Fruit fly (Drosophila melanogaster) whole organism, embryonic: Measurements from ENCODE around the gene CG15332.
A peak's percentile ranks its signal among the peaks of the same experiment; 100 is the strongest.

Source experiments
- Atf6 ChIP-seq: fragments of 200-800 bp; sonication (Bioruptor generic); IDR thresholded peaks from 2 replicates; pipeline ENCODE4 v1.3.6; 2022; ENCODE audit warnings: missing biosample characterization, missing genetic modification characterization
- Bdp1 ChIP-seq: fragments of 200-800 bp; sonication (Bioruptor generic); optimal IDR thresholded peaks from 3 replicates; lab custom pipeline; 2016; ENCODE audit warnings: missing biosample characterization, missing genetic modification characterization
- Blimp-1 ChIP-seq: fragments of 200-800 bp; sonication (Bioruptor generic); optimal IDR thresholded peaks from 3 replicates; lab custom pipeline; 2018; ENCODE audit warnings: missing biosample characterization, missing genetic modification characterization, mild to moderate bottlenecking, moderate library complexity, missing genetic modification reagents
- Bteb2 ChIP-seq: fragments of 200-800 bp; sonication (Bioruptor generic); optimal IDR thresholded peaks from 2 replicates; lab custom pipeline; 2016; ENCODE audit warnings: missing biosample characterization, missing genetic modification characterization
- CG11093 ChIP-seq: fragments of 200-800 bp; sonication (Bioruptor generic); IDR thresholded peaks from 3 replicates; pipeline ENCODE4 v1.3.6; 2022; ENCODE audit warnings: missing biosample characterization, missing genetic modification characterization
- CG11398 ChIP-seq: fragments of 200-800 bp; sonication (Bioruptor generic); optimal IDR thresholded peaks from 2 replicates; lab custom pipeline; 2016; ENCODE audit warnings: missing biosample characterization, missing genetic modification characterization
- CG12299 ChIP-seq: fragments of 200-800 bp; sonication (Bioruptor generic); optimal IDR thresholded peaks from 2 replicates; lab custom pipeline; 2018; ENCODE audit warnings: missing biosample characterization, mild to moderate bottlenecking, missing genetic modification characterization
- CG13123 ChIP-seq: fragments of 200-800 bp; sonication (Bioruptor generic); optimal IDR thresholded peaks from 2 replicates; lab custom pipeline; 2016; ENCODE audit warnings: missing biosample characterization, missing genetic modification characterization
- CG13296 ChIP-seq: fragments of 200-800 bp; sonication (Bioruptor generic); optimal IDR thresholded peaks from 3 replicates; lab custom pipeline; 2018; ENCODE audit warnings: missing biosample characterization, mild to moderate bottlenecking, missing genetic modification characterization
- CG13624 ChIP-seq: fragments of 200-800 bp; sonication (Bioruptor generic); optimal IDR thresholded peaks from 2 replicates; lab custom pipeline; 2016; ENCODE audit warnings: missing biosample characterization, missing genetic modification characterization
- CG14667 ChIP-seq: fragments of 200-800 bp; sonication (Bioruptor generic); IDR thresholded peaks from 2 replicates; pipeline ENCODE4 v1.3.6; 2022; ENCODE audit warnings: missing biosample characterization, missing genetic modification characterization
- CG15269 ChIP-seq: fragments of 200-800 bp; sonication (Bioruptor generic); optimal IDR thresholded peaks from 2 replicates; lab custom pipeline; 2018; ENCODE audit warnings: missing biosample characterization, mild to moderate bottlenecking, missing genetic modification characterization, moderate library complexity
- CG15601 ChIP-seq: fragments of 200-800 bp; sonication (Bioruptor generic); optimal IDR thresholded peaks from 3 replicates; lab custom pipeline; 2019; ENCODE audit warnings: missing biosample characterization, mild to moderate bottlenecking, missing genetic modification characterization, moderate library complexity
- CG18476 ChIP-seq: fragments of 200-800 bp; sonication (Bioruptor generic); optimal IDR thresholded peaks from 2 replicates; lab custom pipeline; 2016; ENCODE audit warnings: missing biosample characterization, mild to moderate bottlenecking, missing genetic modification characterization
- CG18619 ChIP-seq: fragments of 200-800 bp; sonication (Bioruptor generic); optimal IDR thresholded peaks from 3 replicates; lab custom pipeline; 2017; ENCODE audit warnings: missing biosample characterization, mild to moderate bottlenecking, missing genetic modification characterization
- CG30020 ChIP-seq: fragments of 200-800 bp; optimal IDR thresholded peaks from 2 replicates; lab custom pipeline; 2019; ENCODE audit warnings: missing biosample characterization, mild to moderate bottlenecking, missing genetic modification characterization, moderate library complexity
- CG3838 ChIP-seq: fragments of 200-800 bp; sonication (Bioruptor generic); optimal IDR thresholded peaks from 3 replicates; lab custom pipeline; 2016; ENCODE audit warnings: missing biosample characterization, missing genetic modification characterization
- CG4404 ChIP-seq: fragments of 200-800 bp; sonication (Bioruptor generic); IDR thresholded peaks from 2 replicates; pipeline ENCODE4 v1.3.6; 2022; ENCODE audit warnings: missing biosample characterization, missing genetic modification characterization
- CG4707 ChIP-seq: fragments of 200-800 bp; sonication (Bioruptor generic); optimal IDR thresholded peaks from 2 replicates; lab custom pipeline; 2018; ENCODE audit warnings: missing biosample characterization, mild to moderate bottlenecking, missing genetic modification characterization, moderate library complexity
- CG6683 ChIP-seq: fragments of 200-800 bp; sonication (Bioruptor generic); optimal IDR thresholded peaks from 2 replicates; lab custom pipeline; 2017; ENCODE audit warnings: missing biosample characterization, mild to moderate bottlenecking, missing genetic modification characterization, missing genetic modification reagents
- CG7963 ChIP-seq: fragments of 200-800 bp; sonication (Bioruptor generic); IDR thresholded peaks from 3 replicates; pipeline ENCODE4 v1.3.6; 2022; ENCODE audit warnings: missing biosample characterization, missing genetic modification characterization; ENCODE audit not compliant: partially characterized antibody
- CG7987 ChIP-seq: fragments of 200-800 bp; sonication (Bioruptor generic); optimal IDR thresholded peaks from 2 replicates; lab custom pipeline; 2018; ENCODE audit warnings: missing biosample characterization, mild to moderate bottlenecking, missing genetic modification characterization, moderate library complexity
- Camta ChIP-seq: fragments of 200-800 bp; sonication (Bioruptor generic); optimal IDR thresholded peaks from 2 replicates; lab custom pipeline; 2016; ENCODE audit warnings: missing biosample characterization, missing genetic modification characterization
- Ets65A ChIP-seq: fragments of 200-800 bp; sonication (Bioruptor generic); peaks from one replicate; lab custom pipeline; 2016; ENCODE audit warnings: missing biosample characterization, missing genetic modification characterization
- HLH4C ChIP-seq: fragments of 200-800 bp; sonication (Bioruptor generic); IDR thresholded peaks from 3 replicates; pipeline ENCODE4 v1.3.6; 2022; ENCODE audit warnings: missing biosample characterization, missing genetic modification characterization; ENCODE audit not compliant: partially characterized antibody
- Hr3 ChIP-seq: fragments of 200-800 bp; sonication (Bioruptor generic); optimal IDR thresholded peaks from 3 replicates; lab custom pipeline; 2016; ENCODE audit warnings: missing biosample characterization, missing genetic modification characterization
- Sin3A ChIP-seq: fragments of >200 bp; optimal IDR thresholded peaks from 2 replicates; lab custom pipeline; 2018
- Sox100B ChIP-seq: fragments of 200-800 bp; sonication (Bioruptor generic); optimal IDR thresholded peaks from 3 replicates; lab custom pipeline; 2018; ENCODE audit warnings: missing biosample characterization, mild to moderate bottlenecking, missing genetic modification characterization
- Ssrp ChIP-seq: fragments of 200-800 bp; sonication (Bioruptor generic); optimal IDR thresholded peaks from 2 replicates; lab custom pipeline; 2018; ENCODE audit warnings: missing biosample characterization, mild to moderate bottlenecking, missing genetic modification characterization, moderate library complexity
- bsh ChIP-seq, 2 experiments: fragments of 200-800 bp; sonication (Bioruptor generic); optimal IDR thresholded peaks; 2 replicates each; lab custom pipeline; 2017 to 2018; ENCODE audit warnings: mild to moderate bottlenecking in 2 of 2, missing biosample characterization in 2 of 2, missing genetic modification characterization in 2 of 2, moderate library complexity in 1 of 2
- caup ChIP-seq: fragments of 200-800 bp; sonication (Bioruptor generic); optimal IDR thresholded peaks from 3 replicates; lab custom pipeline; 2017; ENCODE audit warnings: missing biosample characterization, mild to moderate bottlenecking, missing genetic modification characterization, moderate library complexity; ENCODE audit not compliant: severe bottlenecking
- chinmo ChIP-seq: fragments of 200-800 bp; sonication (Bioruptor generic); IDR thresholded peaks from 4 replicates; pipeline ENCODE4 v1.3.6; 2022; ENCODE audit warnings: missing biosample characterization, missing genetic modification characterization; ENCODE audit not compliant: partially characterized antibody
- disco-r ChIP-seq: fragments of 200-800 bp; sonication (Bioruptor generic); optimal IDR thresholded peaks from 2 replicates; lab custom pipeline; 2016; ENCODE audit warnings: missing biosample characterization, missing genetic modification characterization
- eve ChIP-seq, 2 experiments: fragments of >200 bp; optimal IDR thresholded peaks; 2 replicates each; lab custom pipeline; 2017; ENCODE audit warnings: missing biosample characterization in 2 of 2, missing genetic modification characterization in 2 of 2
- exex ChIP-seq: fragments of 200-800 bp; sonication (Bioruptor generic); optimal IDR thresholded peaks from 4 replicates; lab custom pipeline; 2018; ENCODE audit warnings: missing biosample characterization, mild to moderate bottlenecking, missing genetic modification characterization, moderate library complexity
- fd3F ChIP-seq: fragments of 200-800 bp; sonication (Bioruptor generic); optimal IDR thresholded peaks from 2 replicates; lab custom pipeline; 2018; ENCODE audit warnings: missing biosample characterization, mild to moderate bottlenecking, missing genetic modification characterization, moderate library complexity
- gfzf ChIP-seq: fragments of 200-800 bp; sonication (Bioruptor generic); optimal IDR thresholded peaks from 2 replicates; lab custom pipeline; 2016; ENCODE audit warnings: missing biosample characterization, mild to moderate bottlenecking, missing genetic modification characterization, moderate library complexity
- gt ChIP-seq: fragments of 200-800 bp; sonication (Bioruptor generic); IDR thresholded peaks from 2 replicates; pipeline ENCODE4 v1.3.6; 2022; ENCODE audit warnings: missing biosample characterization, missing genetic modification characterization
- lov ChIP-seq, 2 experiments: fragments of 200-800 bp in 1 of 2; fragments of >200 bp in 1 of 2; sonication (Bioruptor generic) in 1 of 2; IDR thresholded peaks in 1 of 2; optimal IDR thresholded peaks in 1 of 2; 2 replicates in 1 of 2; 3 replicates in 1 of 2; pipeline versions ENCODE4 v1.3.6 to Lab custom; 2017 to 2022; ENCODE audit warnings: missing biosample characterization in 1 of 2, missing genetic modification characterization in 1 of 2
- mam ChIP-seq: fragments of 200-800 bp; sonication (Bioruptor generic); optimal IDR thresholded peaks from 3 replicates; lab custom pipeline; 2016; ENCODE audit warnings: missing biosample characterization, missing genetic modification characterization
- pfk ChIP-seq: fragments of 200-800 bp; sonication (Bioruptor generic); optimal IDR thresholded peaks from 2 replicates; lab custom pipeline; 2018; ENCODE audit warnings: missing biosample characterization, mild to moderate bottlenecking, missing genetic modification characterization, moderate library complexity
- pho ChIP-seq: fragments of 200-800 bp; sonication (Bioruptor generic); optimal IDR thresholded peaks from 2 replicates; lab custom pipeline; 2016; ENCODE audit warnings: missing biosample characterization, missing genetic modification characterization
- sens-2 ChIP-seq: fragments of 200-800 bp; sonication (Bioruptor generic); IDR thresholded peaks from 2 replicates; pipeline ENCODE4 v1.3.6; 2022; ENCODE audit warnings: missing biosample characterization, missing genetic modification characterization
- seq ChIP-seq: fragments of 200-800 bp; sonication (Bioruptor generic); IDR thresholded peaks from 2 replicates; pipeline ENCODE4 v1.3.6; 2022; ENCODE audit warnings: missing biosample characterization, missing genetic modification characterization
- ssp ChIP-seq: fragments of 200-800 bp; sonication (Bioruptor generic); IDR thresholded peaks from 2 replicates; pipeline ENCODE4 v1.3.6; 2022; ENCODE audit warnings: missing biosample characterization, missing genetic modification characterization
- tap ChIP-seq: fragments of 200-800 bp; optimal IDR thresholded peaks from 3 replicates; lab custom pipeline; 2019; ENCODE audit warnings: missing biosample characterization, mild to moderate bottlenecking, missing genetic modification characterization, moderate library complexity
- twi ChIP-seq: fragments of 200-800 bp; optimal IDR thresholded peaks from 2 replicates; lab custom pipeline; 2019; ENCODE audit warnings: missing biosample characterization, mild to moderate bottlenecking, missing genetic modification characterization, moderate library complexity
- wdn ChIP-seq: fragments of 200-800 bp; sonication (Bioruptor generic); IDR thresholded peaks from 2 replicates; pipeline ENCODE4 v1.3.6; 2022; ENCODE audit warnings: missing biosample characterization, missing genetic modification characterization
- z ChIP-seq: fragments of 200-800 bp; sonication (Bioruptor generic); IDR thresholded peaks from 3 replicates; pipeline ENCODE4 v1.3.6; 2022; ENCODE audit warnings: missing biosample characterization, missing genetic modification characterization
- zen2 ChIP-seq: fragments of 200-800 bp; sonication (Bioruptor generic); IDR thresholded peaks from 3 replicates; pipeline ENCODE4 v1.3.6; 2022; ENCODE audit warnings: missing biosample characterization, missing genetic modification characterization; ENCODE audit not compliant: partially characterized antibody

The CG15332 gene

dm6 chrX:7934679-7935078 lies 21.1 kb downstream of the CG15332 start, which contains the start of gene RpS14b (continued):
- TF ChIP-seq chinmo (GFP tag; lab: Robert Waterston, UW) (peak; percentile 65; the same call in 1 of the 4 replicates), gfzf (GFP tag; lab: Kevin White, UChicago) (peak; percentile 44), Atf6 (GFP tag; lab: Robert Waterston, UW) (peak; percentile 64), exex (tag; lab: Kevin White, UChicago) (no peak), Ets65A (GFP tag; lab: Kevin White, UChicago) (peak; percentile 86), CG11093 (no peak), disco-r (no peak), sens-2 (GFP tag; lab: Robert Waterston, UW) (0 out of 2 replicates have a peak, but pooled peaks have one; percentile 31), CG12299 (tag; lab: Kevin White, UChicago) (peak; percentile 38), CG15269 (tag; lab: Kevin White, UChicago) (peak; percentile 61), bsh (GFP tag; optimal IDR thresholded peaks at IDR 0.05; lab: Kevin White, UChicago) (peak in 1 of 2 experiments; percentile 21), tap (no peak), pho (GFP tag; lab: Kevin White, UChicago) (peak; percentile 53), fd3F (GFP tag; lab: Kevin White, UChicago) (peak; percentile 22), pfk (GFP tag; lab: Kevin White, UChicago) (peak; percentile 63), seq (GFP tag; lab: Robert Waterston, UW) (no peak; the same call in 1 of the 2 replicates), CG30020 (tag; lab: Kevin White, UChicago) (peak; percentile 14), Bteb2 (GFP tag; lab: Kevin White, UChicago) (peak; percentile 55), HLH4C (GFP tag; lab: Robert Waterston, UW) (peak; percentile 72), caup (GFP tag; lab: Kevin White, UChicago) (peak; percentile 88), Sox100B (peak; percentile 45), CG7963 (GFP tag; lab: Robert Waterston, UW) (0 out of 3 replicates have a peak, but pooled peaks have one; percentile 43), CG7987 (GFP tag; lab: Kevin White, UChicago) (peak; percentile 79), CG4707 (peak; percentile 1), CG18619 (GFP tag; lab: Kevin White, UChicago) (peak; percentile 57), CG15601 (peak; percentile 16), CG14667 (GFP tag; lab: Robert Waterston, UW) (no peak), mam (peak; percentile 47), eve (GFP tag; optimal IDR thresholded peaks at IDR 0.05; lab: Kevin White, UChicago) (no peak), Hr3 (GFP tag; lab: Kevin White, UChicago) (no peak), Sin3A (lab: Kevin White, UChicago) (peak; percentile 46), Blimp-1 (GFP tag; lab: Kevin White, UChicago) (no peak), Bdp1 (GFP tag; lab: Kevin White, UChicago) (peak; percentile 22), CG13624 (GFP tag; lab: Kevin White, UChicago) (peak; percentile 67), CG11398 (GFP tag; lab: Kevin White, UChicago) (no peak), CG13296 (peak; percentile 81), CG3838 (GFP tag; lab: Kevin White, UChicago) (no peak), gt (GFP tag; lab: Robert Waterston, UW) (no peak), CG4404 (GFP tag; lab: Robert Waterston, UW) (no peak), wdn (GFP tag; lab: Robert Waterston, UW) (peak; percentile 51), z (GFP tag; lab: Robert Waterston, UW) (no peak), Ssrp (tag; lab: Kevin White, UChicago) (no peak), lov (optimal IDR thresholded peaks at IDR 0.05; lab: Kevin White, UChicago) (no peak), lov (GFP tag; IDR thresholded peaks at IDR 0.05; lab: Robert Waterston, UW) (peak; percentile 79; the same call in 2 of the 3 replicates), ssp (GFP tag; lab: Robert Waterston, UW) (peak; percentile 58), Camta (GFP tag; lab: Kevin White, UChicago) (peak; percentile 37), CG18476 (peak; percentile 18), zen2 (GFP tag; lab: Robert Waterston, UW) (peak; percentile 62; the same call in 1 of the 3 replicates), CG6683 (GFP tag; lab: Kevin White, UChicago) (no peak), twi (tag; lab: Kevin White, UChicago) (no peak), CG13123 (GFP tag; lab: Kevin White, UChicago) (no peak)
